Worm (Caenorhabditis elegans) whole organism, L1 larva: ENCODE data around the gene ifg-1.

Source experiments
- ama-1 ChIP-seq: fragments of 150-350 bp; optimal IDR thresholded peaks from 2 replicates; lab custom pipeline; 2014
- lin-13 ChIP-seq: fragments of 150-350 bp; optimal IDR thresholded peaks from 2 replicates; lab custom pipeline; 2014; ENCODE audit warnings: missing biosample characterization, missing genetic modification reagents, missing genetic modification characterization
- lsy-2 ChIP-seq, 2 experiments: fragments of 150-350 bp; optimal IDR thresholded peaks; 2 replicates each; lab custom pipeline; 2014; ENCODE audit warnings: missing biosample characterization in 2 of 2, missing genetic modification characterization in 2 of 2
- mep-1 ChIP-seq: fragments of 150-350 bp; optimal IDR thresholded peaks from 2 replicates; lab custom pipeline; 2014; ENCODE audit warnings: missing biosample characterization, missing genetic modification characterization
- nhr-11 ChIP-seq: fragments of 150-350 bp; optimal IDR thresholded peaks from 2 replicates; lab custom pipeline; 2014; ENCODE audit warnings: missing biosample characterization, missing genetic modification characterization
- nhr-237 ChIP-seq: fragments of 150-350 bp; optimal IDR thresholded peaks from 2 replicates; lab custom pipeline; 2014; ENCODE audit warnings: missing biosample characterization, missing genetic modification characterization
- pag-3 ChIP-seq: sonication (generic microtip); optimal IDR thresholded peaks from 2 replicates; lab custom pipeline; 2017; ENCODE audit warnings: missing genetic modification characterization, mild to moderate bottlenecking, missing compliant biosample characterization, antibody characterized with exemption, borderline replicate concordance; ENCODE audit not compliant: insufficient read depth
- tlp-1 ChIP-seq: fragments of 150-350 bp; optimal IDR thresholded peaks from 2 replicates; lab custom pipeline; 2014; ENCODE audit warnings: missing biosample characterization, missing genetic modification characterization
- unc-62 ChIP-seq: fragments of 150-350 bp; optimal IDR thresholded peaks from 2 replicates; lab custom pipeline; 2014; ENCODE audit warnings: missing biosample characterization, missing genetic modification reagents, missing genetic modification characterization

DNA sequence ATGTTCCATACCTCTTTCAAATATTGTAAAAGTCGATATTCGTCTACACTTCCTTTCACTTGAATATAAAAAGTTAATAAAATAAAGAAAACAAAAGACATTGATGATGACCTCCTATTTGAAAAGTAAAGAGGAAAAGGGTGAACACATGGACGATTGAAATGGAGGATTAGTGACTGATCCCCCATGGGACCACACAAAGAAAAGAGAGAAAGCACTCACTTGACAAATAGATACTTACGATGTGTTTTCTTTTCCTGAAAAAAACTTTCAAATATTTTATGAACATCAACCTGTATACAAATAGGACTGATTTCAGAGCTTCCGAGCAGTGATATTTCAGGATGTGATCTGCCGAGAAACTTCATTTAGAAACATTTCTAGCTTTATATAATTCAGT is 39.9 kb upstream of the ifg-1 start, which contains the start of gene acr-14:
- no peak for TF ChIP-seq nhr-237 (tag; lab: Kevin White, UChicago)
- TF ChIP-seq nhr-11 (tag; lab: Kevin White, UChicago), result no peak
- TF ChIP-seq mep-1 (tag; lab: Kevin White, UChicago), result no peak
- TF ChIP-seq tlp-1 (tag; lab: Kevin White, UChicago), result no peak
- TF ChIP-seq lsy-2 (tag; optimal IDR thresholded peaks at IDR 0.05; lab: Kevin White, UChicago), result no peak
- no peak for TF ChIP-seq lin-13 (GFP tag; lab: Kevin White, UChicago)
- TF ChIP-seq pag-3 (tag; lab: Kevin White, UChicago), result no peak
- no peak for TF ChIP-seq unc-62
- TF ChIP-seq ama-1 (lab: Kevin White, UChicago), result no peak
